Worm (Caenorhabditis elegans) whole organism, L3 larva: ENCODE results near the gene nhr-218.
A peak's percentile ranks its signal among the peaks of the same experiment; 100 is the strongest.

Experiments
- R02D3.7 ChIP-seq: fragments of 150-350 bp; optimal IDR thresholded peaks from 2 replicates; lab custom pipeline; 2014; ENCODE audit warnings: missing biosample characterization, missing genetic modification characterization
- ceh-16 ChIP-seq: sonication (generic microtip); optimal IDR thresholded peaks from 2 replicates; lab custom pipeline; 2017; ENCODE audit warnings: missing biosample characterization, missing genetic modification characterization
- ceh-28 ChIP-seq: fragments of 150-350 bp; optimal IDR thresholded peaks from 2 replicates; lab custom pipeline; 2014; ENCODE audit warnings: missing biosample characterization, missing genetic modification reagents, missing genetic modification characterization
- ceh-9 ChIP-seq: sonication (generic microtip); optimal IDR thresholded peaks from 2 replicates; lab custom pipeline; 2018; ENCODE audit warnings: missing biosample characterization, missing genetic modification characterization
- egl-5 ChIP-seq: fragments of 150-350 bp; optimal IDR thresholded peaks from 2 replicates; lab custom pipeline; 2017; ENCODE audit warnings: missing biosample characterization, missing genetic modification reagents, missing genetic modification characterization, inconsistent platforms
- elt-1 ChIP-seq: fragments of 150-350 bp; optimal IDR thresholded peaks from 2 replicates; lab custom pipeline; 2014; ENCODE audit warnings: missing biosample characterization, missing genetic modification characterization
- elt-2 ChIP-seq: sonication (generic microtip); optimal IDR thresholded peaks from 2 replicates; lab custom pipeline; 2016; ENCODE audit warnings: missing genetic modification reagents, mild to moderate bottlenecking, missing genetic modification characterization, missing compliant biosample characterization
- elt-3 ChIP-seq, 3 experiments: fragments of 150-350 bp in 1 of 3; sonication (generic microtip) in 2 of 3; optimal IDR thresholded peaks; 2 replicates in 2 of 3; 4 replicates in 1 of 3; lab custom pipeline; 2014 to 2017; ENCODE audit warnings: missing biosample characterization in 3 of 3, missing genetic modification characterization in 3 of 3
- eor-1 ChIP-seq, 2 experiments: fragments of 150-350 bp; optimal IDR thresholded peaks; 2 replicates each; lab custom pipeline; 2014 to 2018; ENCODE audit warnings: missing biosample characterization in 2 of 2, missing genetic modification characterization in 2 of 2
- fkh-10 ChIP-seq: sonication (generic microtip); optimal IDR thresholded peaks from 2 replicates; lab custom pipeline; 2017; ENCODE audit warnings: missing biosample characterization, missing genetic modification reagents, missing genetic modification characterization
- fkh-2 ChIP-seq: fragments of 150-350 bp; optimal IDR thresholded peaks from 2 replicates; lab custom pipeline; 2014; ENCODE audit warnings: missing biosample characterization, missing genetic modification reagents, missing genetic modification characterization
- lin-15B ChIP-seq: fragments of 150-350 bp; optimal IDR thresholded peaks from 2 replicates; lab custom pipeline; 2014; ENCODE audit warnings: missing biosample characterization, missing genetic modification characterization
- nfya-1 ChIP-seq: sonication (generic microtip); optimal IDR thresholded peaks from 2 replicates; lab custom pipeline; 2017; ENCODE audit warnings: missing genetic modification characterization, mild to moderate bottlenecking, missing compliant biosample characterization, antibody characterized with exemption, moderate library complexity; ENCODE audit not compliant: insufficient read depth
- pqm-1 ChIP-seq: fragments of 150-350 bp; optimal IDR thresholded peaks from 2 replicates; lab custom pipeline; 2017; ENCODE audit warnings: missing biosample characterization, missing genetic modification characterization, inconsistent platforms
- tbx-2 ChIP-seq: sonication (generic microtip); optimal IDR thresholded peaks from 2 replicates; lab custom pipeline; 2016; ENCODE audit warnings: mild to moderate bottlenecking, missing genetic modification characterization, missing compliant biosample characterization
- unc-39 ChIP-seq: sonication (generic microtip); optimal IDR thresholded peaks from 4 replicates; lab custom pipeline; 2017; ENCODE audit warnings: missing biosample characterization, missing genetic modification characterization
- zag-1 ChIP-seq: fragments of 150-350 bp; optimal IDR thresholded peaks from 2 replicates; lab custom pipeline; 2014; ENCODE audit warnings: missing biosample characterization, missing genetic modification characterization

The nhr-218 gene

ce11 chrV:16308343-16308742, 50.1 kb downstream of the nhr-218 start:
- TF ChIP-seq zag-1 (tag; lab: Kevin White, UChicago) (no peak), lin-15B (no peak), ceh-28 (tag; lab: Kevin White, UChicago) (no peak), R02D3.7 (tag; lab: Kevin White, UChicago) (no peak), ceh-9 (tag; lab: Kevin White, UChicago) (no peak), fkh-10 (GFP tag; lab: Kevin White, UChicago) (no peak), elt-3 (tag; optimal IDR thresholded peaks at IDR 0.05; lab: Kevin White, UChicago) (no peak), elt-1 (tag; lab: Kevin White, UChicago) (no peak), unc-39 (tag; lab: Kevin White, UChicago) (no peak), tbx-2 (tag; lab: Kevin White, UChicago) (no peak), nfya-1 (tag; lab: Kevin White, UChicago) (no peak), egl-5 (tag; lab: Kevin White, UChicago) (no peak), eor-1 (tag; optimal IDR thresholded peaks at IDR 0.05; lab: Kevin White, UChicago) (no peak), fkh-2 (tag; lab: Kevin White, UChicago) (no peak)

ce11 chrV:16309523-16309922, 51.3 kb downstream of the nhr-218 start, which contains the start of gene oac-7:
oac-7 (plus strand) TSS chrV:16309805.
- TF ChIP-seq ceh-16 (tag; lab: Kevin White, UChicago) (no peak), pqm-1 (no peak), elt-2 (tag; lab: Kevin White, UChicago) (peak; percentile 15)
